Worm (Caenorhabditis elegans): Measurements from ENCODE around the gene tag-77.

- TF ChIP-seq ama-1 (optimal IDR thresholded peaks at IDR 0.05) (no peak), tbx-37 (GFP tag; conservative IDR thresholded peaks at IDR 0.05) (no peak), ets-7 (tag; optimal IDR thresholded peaks at IDR 0.05) (no peak), aly-1 (tag; optimal IDR thresholded peaks at IDR 0.05) (no peak), B0310.2 (tag; optimal IDR thresholded peaks at IDR 0.05) (no peak), scrt-1 (GFP tag; IDR thresholded peaks at IDR 0.05) (no peak)
These were observed 28.4 kb upstream of the tag-77 start, which contains the start of gene hyl-1 for ce11 chrIV:8538659-8539173.

Data from whole organism, early embryonic.